Fruit fly (Drosophila melanogaster) whole organism, prepupa: ENCODE measurements around the gene Klp31E.

Experiments
- CG16779 ChIP-seq: fragments of 200-800 bp; sonication (Bioruptor generic); optimal IDR thresholded peaks from 3 replicates; lab custom pipeline; 2017; ENCODE audit warnings: missing biosample characterization, mild to moderate bottlenecking, missing genetic modification characterization
- CG6276 ChIP-seq: fragments of 200-800 bp; sonication (Bioruptor generic); optimal IDR thresholded peaks from 2 replicates; lab custom pipeline; 2017; ENCODE audit warnings: missing biosample characterization, mild to moderate bottlenecking, missing genetic modification characterization
- CG6854 ChIP-seq: fragments of 200-800 bp; sonication (Bioruptor generic); optimal IDR thresholded peaks from 2 replicates; lab custom pipeline; 2017; ENCODE audit warnings: missing biosample characterization, mild to moderate bottlenecking, missing genetic modification characterization
- Eip75B ChIP-seq: fragments of 200-800 bp; sonication (Bioruptor generic); optimal IDR thresholded peaks from 3 replicates; lab custom pipeline; 2016; ENCODE audit warnings: missing biosample characterization, missing genetic modification characterization
- Hr39 ChIP-seq: fragments of 200-800 bp; sonication (Bioruptor generic); optimal IDR thresholded peaks from 2 replicates; lab custom pipeline; 2016; ENCODE audit warnings: missing biosample characterization, missing genetic modification characterization
- Lpt ChIP-seq: fragments of 200-800 bp; sonication (Bioruptor generic); optimal IDR thresholded peaks from 3 replicates; lab custom pipeline; 2016; ENCODE audit warnings: missing biosample characterization, missing genetic modification characterization
- fd59A ChIP-seq: fragments of 200-800 bp; sonication (Bioruptor generic); optimal IDR thresholded peaks from 2 replicates; lab custom pipeline; 2017; ENCODE audit warnings: missing biosample characterization, mild to moderate bottlenecking, missing genetic modification characterization, missing genetic modification reagents
- fkh ChIP-seq: fragments of 200-800 bp; sonication (Bioruptor generic); optimal IDR thresholded peaks from 3 replicates; lab custom pipeline; 2017; ENCODE audit warnings: missing biosample characterization, mild to moderate bottlenecking, missing genetic modification characterization, moderate library complexity
- net ChIP-seq: fragments of 200-800 bp; sonication (Bioruptor generic); optimal IDR thresholded peaks from 3 replicates; lab custom pipeline; 2016; ENCODE audit warnings: missing biosample characterization, missing genetic modification characterization
- spab ChIP-seq: fragments of 200-800 bp; sonication (Bioruptor generic); optimal IDR thresholded peaks from 2 replicates; lab custom pipeline; 2017; ENCODE audit warnings: missing biosample characterization, mild to moderate bottlenecking, missing genetic modification characterization, missing genetic modification reagents
- vri ChIP-seq: fragments of 200-800 bp; sonication (Bioruptor generic); optimal IDR thresholded peaks from 3 replicates; lab custom pipeline; 2016; ENCODE audit warnings: missing biosample characterization, mild to moderate bottlenecking, missing genetic modification characterization

- TF ChIP-seq vri (GFP tag; lab: Kevin White, UChicago) (no peak), net (GFP tag; lab: Kevin White, UChicago) (no peak), fd59A (GFP tag; lab: Kevin White, UChicago) (no peak), Eip75B (GFP tag; lab: Kevin White, UChicago) (no peak), CG6276 (GFP tag; lab: Kevin White, UChicago) (no peak), fkh (peak; percentile 68), CG6854 (GFP tag; lab: Kevin White, UChicago) (no peak), CG16779 (tag; lab: Kevin White, UChicago) (no peak), Hr39 (no peak), Lpt (GFP tag; lab: Kevin White, UChicago) (no peak), spab (GFP tag; lab: Kevin White, UChicago) (no peak)
Observed at dm6 chr2L:10430802-10431476, 17.1 kb downstream of the Klp31E start, which contains the start of the genes Bug22 and TfIIB.
